Fruit fly (Drosophila melanogaster): Measurements from ENCODE around the gene Srp54.

Gene Srp54

DNA sequence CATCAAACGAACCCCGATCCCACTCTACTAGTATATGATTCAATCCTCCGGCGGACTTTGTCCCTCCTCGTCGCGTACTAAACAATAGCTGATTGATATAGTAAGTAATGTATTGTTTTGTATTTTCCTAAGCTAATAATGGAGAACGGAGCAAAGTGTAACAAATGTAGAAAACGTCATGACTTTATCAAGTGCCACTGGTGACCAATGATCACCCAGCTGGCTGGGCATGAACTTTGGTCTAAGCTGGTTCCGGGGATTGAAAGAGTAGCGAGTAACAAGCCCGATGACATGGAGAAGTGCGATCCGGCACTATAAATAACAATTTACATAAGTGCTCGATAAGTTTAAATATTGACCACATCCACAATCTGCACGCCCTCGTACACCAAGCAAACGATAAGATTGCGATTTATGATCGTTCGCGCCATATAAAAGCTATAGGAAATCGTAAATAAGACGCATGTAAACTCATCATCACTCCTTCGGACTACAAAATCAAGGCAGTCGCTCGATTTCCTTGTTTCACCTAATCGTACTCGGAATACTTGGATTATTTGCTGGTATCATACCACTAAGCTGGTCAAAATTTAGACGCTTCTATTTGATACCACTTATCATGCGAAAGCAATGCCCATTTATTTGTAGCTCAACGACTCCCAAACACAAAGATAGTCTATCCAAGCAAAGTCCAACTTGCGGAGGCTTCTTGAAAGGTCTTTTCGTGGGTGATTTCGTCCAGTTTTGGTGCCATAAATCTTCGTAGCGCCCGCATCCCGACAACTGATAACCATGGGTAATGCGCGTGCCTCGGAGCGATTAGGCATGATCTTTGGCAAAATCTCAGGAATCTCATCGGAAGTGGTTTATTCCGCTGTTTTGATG lies 36.7 kb downstream of the Srp54 start:
- peak; percentile 36 for TF ChIP-seq Med (GFP tag)
- TF ChIP-seq mirr (GFP tag; optimal IDR thresholded peaks at IDR 0.05) = peak; percentile 55
- TF ChIP-seq trem (tag; optimal IDR thresholded peaks at IDR 0.05) = no peak
- peak; percentile 88 for TF ChIP-seq exex (tag; optimal IDR thresholded peaks at IDR 0.05)
- TF ChIP-seq lab (GFP tag; optimal IDR thresholded peaks at IDR 0.05) = no peak
- TF ChIP-seq bsh (GFP tag; optimal IDR thresholded peaks at IDR 0.05) = peak in 1 of 2 experiments; percentile 50
- TF ChIP-seq CG13296 (GFP tag; optimal IDR thresholded peaks at IDR 0.05) = peak; percentile 29
- TF ChIP-seq CG13894 (tag; optimal IDR thresholded peaks at IDR 0.05) = peak; percentile 25
- no peak for TF ChIP-seq pho (GFP tag; optimal IDR thresholded peaks at IDR 0.05)
- TF ChIP-seq Pdp1 (GFP tag; optimal IDR thresholded peaks at IDR 0.05) = peak in 1 of 2 experiments; percentile 36
- peak; percentile 65 for TF ChIP-seq sug (tag; optimal IDR thresholded peaks at IDR 0.05)
- peak; percentile 58 for TF ChIP-seq corto (GFP tag; optimal IDR thresholded peaks at IDR 0.05)
- TF ChIP-seq Hey (tag; optimal IDR thresholded peaks at IDR 0.05) = no peak
- peak; percentile 3 for TF ChIP-seq CG2678 (tag; optimal IDR thresholded peaks at IDR 0.05)
- TF ChIP-seq dysf (GFP tag; IDR thresholded peaks at IDR 0.05) = no peak
- peak; percentile 39 for TF ChIP-seq CG10543 (GFP tag; optimal IDR thresholded peaks at IDR 0.05)
- TF ChIP-seq grn (GFP tag; optimal IDR thresholded peaks at IDR 0.05) = peak; percentile 24
- peak; percentile 60 for TF ChIP-seq nom (GFP tag; optimal IDR thresholded peaks at IDR 0.05)
- peak; percentile 35 for TF ChIP-seq BtbVII (GFP tag; optimal IDR thresholded peaks at IDR 0.05)
- TF ChIP-seq chinmo (GFP tag; IDR thresholded peaks at IDR 0.05; ENCODE audit: partially characterized antibody) = 0 out of 4 replicates have a peak, but pooled peaks have one; percentile 6
- no peak for TF ChIP-seq zen2 (GFP tag; IDR thresholded peaks at IDR 0.05; ENCODE audit: partially characterized antibody)
- TF ChIP-seq sd (tag; optimal IDR thresholded peaks at IDR 0.05) = peak; percentile 56
- peak; percentile 56 for TF ChIP-seq CG18011 (GFP tag; optimal IDR thresholded peaks at IDR 0.05)
- no peak for TF ChIP-seq bab2 (GFP tag; optimal IDR thresholded peaks at IDR 0.05)
- peak; percentile 91 for TF ChIP-seq CG34376 (GFP tag; optimal IDR thresholded peaks at IDR 0.05)
- TF ChIP-seq gro (GFP tag; optimal IDR thresholded peaks at IDR 0.05) = peak; percentile 4
- peak; percentile 51 for TF ChIP-seq GATAe (GFP tag; conservative IDR thresholded peaks at IDR 0.05)
- no peak for TF ChIP-seq sima (GFP tag; optimal IDR thresholded peaks at IDR 0.05)
- TF ChIP-seq Jarid2 (GFP tag; optimal IDR thresholded peaks at IDR 0.05) = no peak

DNA sequence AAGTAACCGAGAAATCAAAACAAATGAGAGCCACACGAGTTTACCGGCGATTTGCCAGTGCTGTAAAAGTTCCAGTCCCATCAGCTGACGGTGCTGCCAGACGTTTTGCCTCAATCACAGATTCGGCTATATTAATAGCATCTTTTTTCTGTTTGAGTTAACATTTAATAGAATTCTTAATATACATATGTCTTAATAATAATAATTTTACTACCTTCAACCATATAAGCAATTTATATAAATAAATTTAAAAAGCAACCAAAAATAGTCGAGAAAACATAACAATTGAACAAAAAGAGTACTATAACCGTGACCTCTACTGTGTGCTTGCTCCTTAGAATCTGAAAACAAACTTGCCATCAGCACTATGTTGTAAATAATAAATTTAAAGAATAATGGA lies 41.4 kb downstream of the Srp54 start, which contains the start of the genes CG13126 and CG4709:
TSS of gene CG13126 (minus strand) at position 63 of the 400 bp plus-strand sequence.
TSS of gene CG4709 (plus strand) at position 207 of the 400 bp plus-strand sequence.
- TF ChIP-seq HmgD (GFP tag; optimal IDR thresholded peaks at IDR 0.05) (no peak), al (GFP tag; IDR thresholded peaks at IDR 0.05) (peak; percentile 78), Meics (GFP tag; optimal IDR thresholded peaks at IDR 0.05) (peak; percentile 93), wdn (GFP tag; IDR thresholded peaks at IDR 0.05) (peak; percentile 71; the same call in 1 of the 2 replicates), Dip3 (GFP tag; optimal IDR thresholded peaks at IDR 0.05) (peak; percentile 52), CG8478 (optimal IDR thresholded peaks at IDR 0.05) (no peak), CG4820 (GFP tag; optimal IDR thresholded peaks at IDR 0.05) (peak; percentile 88), CG2875 (GFP tag; optimal IDR thresholded peaks at IDR 0.05) (peak; percentile 77), Ada2b (GFP tag; IDR thresholded peaks at IDR 0.05) (peak; percentile 80), lab (GFP tag; optimal IDR thresholded peaks at IDR 0.05) (peak; percentile 95), zen (tag; optimal IDR thresholded peaks at IDR 0.05) (peak; percentile 96), pum (GFP tag; optimal IDR thresholded peaks at IDR 0.05) (peak; percentile 40), CG14667 (GFP tag; IDR thresholded peaks at IDR 0.05) (peak; percentile 84), gfzf (GFP tag; optimal IDR thresholded peaks at IDR 0.05) (no peak), row (GFP tag; IDR thresholded peaks at IDR 0.05) (peak; percentile 96), unpg (GFP tag; optimal IDR thresholded peaks at IDR 0.05) (peak; percentile 93), BtbVII (GFP tag; optimal IDR thresholded peaks at IDR 0.05) (peak; percentile 84), HHEX (GFP tag; optimal IDR thresholded peaks at IDR 0.05) (peak; percentile 92), CG9817 (tag; optimal IDR thresholded peaks at IDR 0.05) (peak; percentile 84), MESR4 (GFP tag; optimal IDR thresholded peaks at IDR 0.05) (peak; percentile 23), TFAM (GFP tag; optimal IDR thresholded peaks at IDR 0.05) (peak; percentile 43)

Measured in whole organism, embryonic.